Worm (Caenorhabditis elegans): ENCODE results near the gene T19C3.7.

- peak; percentile 38 for TF ChIP-seq unc-86 (tag; optimal IDR thresholded peaks at IDR 0.05)
- peak; percentile 76 for TF ChIP-seq fkh-10 (GFP tag; optimal IDR thresholded peaks at IDR 0.05)
- TF ChIP-seq rnt-1 (tag; optimal IDR thresholded peaks at IDR 0.05), result no peak
- TF ChIP-seq tlp-1 (tag; optimal IDR thresholded peaks at IDR 0.05), result no peak
These were observed 37.8 kb downstream of the T19C3.7 start for ce11 chrIII:598168-598567.

Data from whole organism, L1 larva.